Worm (Caenorhabditis elegans) whole organism, L2 larva: ENCODE measurements around the gene H23L24.4.

Experiments
- aly-2 ChIP-seq: fragments of 150-350 bp; optimal IDR thresholded peaks from 2 replicates; lab custom pipeline; 2014; ENCODE audit warnings: missing biosample characterization, missing genetic modification characterization
- ceh-16 ChIP-seq: fragments of 150-350 bp; optimal IDR thresholded peaks from 2 replicates; lab custom pipeline; 2014; ENCODE audit warnings: missing biosample characterization, missing genetic modification characterization
- lin-39 ChIP-seq: fragments of 150-350 bp; optimal IDR thresholded peaks from 2 replicates; lab custom pipeline; 2014; ENCODE audit warnings: missing biosample characterization, missing genetic modification reagents, missing genetic modification characterization
- nhr-21 ChIP-seq: fragments of 150-350 bp; optimal IDR thresholded peaks from 2 replicates; lab custom pipeline; 2014; ENCODE audit warnings: missing biosample characterization, missing genetic modification characterization

DNA sequence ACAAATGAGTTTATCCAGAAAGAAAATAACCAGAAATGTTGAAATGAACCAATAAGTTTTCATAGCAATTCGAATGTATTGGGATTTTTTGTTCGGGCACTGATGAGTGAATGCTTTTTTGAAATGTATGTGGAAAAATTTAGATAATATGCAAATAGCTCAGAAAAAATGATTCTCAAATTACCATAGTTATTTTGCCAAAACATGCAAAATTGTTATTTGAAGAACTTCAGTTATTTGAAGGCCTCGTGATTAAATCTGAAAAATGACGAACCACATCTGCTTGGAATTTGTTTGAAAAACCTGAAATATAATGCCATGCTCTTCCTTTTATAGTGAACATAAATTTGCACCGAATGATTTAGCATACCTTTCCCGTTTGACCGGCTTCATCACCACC is 47.3 kb downstream of the H23L24.4 start, which contains the start of gene C49C8.6:
- TF ChIP-seq lin-39 (tag; lab: Kevin White, UChicago), result no peak
- no peak for TF ChIP-seq aly-2
- TF ChIP-seq nhr-21 (tag; lab: Kevin White, UChicago), result no peak
- TF ChIP-seq ceh-16 (tag; lab: Kevin White, UChicago), result no peak
